Worm (Caenorhabditis elegans) whole organism, L2 larva: ENCODE data around the gene dhs-22.

Source experiments
- C34F6.9 ChIP-seq: fragments of 150-350 bp; optimal IDR thresholded peaks from 2 replicates; lab custom pipeline; 2014; ENCODE audit warnings: missing biosample characterization, missing genetic modification characterization
- R02D3.7 ChIP-seq: fragments of 150-350 bp; optimal IDR thresholded peaks from 2 replicates; lab custom pipeline; 2014; ENCODE audit warnings: missing biosample characterization, missing genetic modification characterization
- ZK546.5 ChIP-seq: sonication (generic microtip); optimal IDR thresholded peaks from 2 replicates; lab custom pipeline; 2017; ENCODE audit warnings: missing biosample characterization, missing genetic modification characterization
- alr-1 ChIP-seq: fragments of 150-350 bp; optimal IDR thresholded peaks from 2 replicates; lab custom pipeline; 2014; ENCODE audit warnings: missing biosample characterization, missing genetic modification characterization
- ama-1 ChIP-seq: fragments of 150-350 bp; optimal IDR thresholded peaks from 2 replicates; lab custom pipeline; 2018; ENCODE audit warnings: inconsistent platforms
- blmp-1 ChIP-seq: sonication (generic microtip); optimal IDR thresholded peaks from 2 replicates; lab custom pipeline; 2017; ENCODE audit warnings: missing genetic modification characterization, mild to moderate bottlenecking, missing compliant biosample characterization, antibody characterized with exemption, moderate library complexity; ENCODE audit not compliant: insufficient read depth
- ceh-16 ChIP-seq: fragments of 150-350 bp; optimal IDR thresholded peaks from 2 replicates; lab custom pipeline; 2014; ENCODE audit warnings: missing biosample characterization, missing genetic modification characterization
- crh-2 ChIP-seq: sonication (generic microtip); optimal IDR thresholded peaks from 2 replicates; lab custom pipeline; 2017; ENCODE audit warnings: missing biosample characterization, missing genetic modification characterization
- dmd-4 ChIP-seq: sonication (generic microtip); optimal IDR thresholded peaks from 2 replicates; lab custom pipeline; 2017; ENCODE audit warnings: missing biosample characterization, missing genetic modification characterization
- egl-27 ChIP-seq: sonication (generic microtip); optimal IDR thresholded peaks from 3 replicates; lab custom pipeline; 2017; ENCODE audit warnings: missing biosample characterization, missing genetic modification reagents, missing genetic modification characterization
- elt-1 ChIP-seq: fragments of 150-350 bp; optimal IDR thresholded peaks from 2 replicates; lab custom pipeline; 2014; ENCODE audit warnings: missing biosample characterization, missing genetic modification characterization
- elt-3 ChIP-seq: sonication (generic microtip); optimal IDR thresholded peaks from 2 replicates; lab custom pipeline; 2017; ENCODE audit warnings: missing biosample characterization, missing genetic modification characterization
- fos-1 ChIP-seq: fragments of 150-350 bp; optimal IDR thresholded peaks from 2 replicates; lab custom pipeline; 2014; ENCODE audit warnings: missing biosample characterization, missing genetic modification characterization
- gmeb-1 ChIP-seq: fragments of 150-350 bp; optimal IDR thresholded peaks from 2 replicates; lab custom pipeline; 2014; ENCODE audit warnings: missing biosample characterization, missing genetic modification characterization
- lin-13 ChIP-seq: fragments of 150-350 bp; optimal IDR thresholded peaks from 2 replicates; lab custom pipeline; 2014; ENCODE audit warnings: missing biosample characterization, missing genetic modification reagents, missing genetic modification characterization
- lin-39 ChIP-seq: fragments of 150-350 bp; optimal IDR thresholded peaks from 2 replicates; lab custom pipeline; 2014; ENCODE audit warnings: missing biosample characterization, missing genetic modification reagents, missing genetic modification characterization
- lsy-2 ChIP-seq, 2 experiments: fragments of 150-350 bp in 1 of 2; sonication (generic microtip) in 1 of 2; optimal IDR thresholded peaks; 2 replicates each; lab custom pipeline; 2014 to 2017; ENCODE audit warnings: missing biosample characterization in 2 of 2, missing genetic modification characterization in 2 of 2
- mbf-1 ChIP-seq: sonication (generic microtip); optimal IDR thresholded peaks from 2 replicates; lab custom pipeline; 2017; ENCODE audit warnings: missing biosample characterization, missing genetic modification characterization
- mdl-1 ChIP-seq, 2 experiments: fragments of 150-350 bp in 1 of 2; sonication (generic microtip) in 1 of 2; optimal IDR thresholded peaks; 2 replicates each; lab custom pipeline; 2017; ENCODE audit warnings: missing biosample characterization in 2 of 2, missing genetic modification characterization in 2 of 2
- nhr-10 ChIP-seq: sonication (generic microtip); optimal IDR thresholded peaks from 2 replicates; lab custom pipeline; 2017; ENCODE audit warnings: missing biosample characterization, missing genetic modification characterization
- nhr-12 ChIP-seq: fragments of 150-350 bp; optimal IDR thresholded peaks from 2 replicates; lab custom pipeline; 2014; ENCODE audit warnings: missing biosample characterization, missing genetic modification characterization
- nhr-21 ChIP-seq: fragments of 150-350 bp; optimal IDR thresholded peaks from 2 replicates; lab custom pipeline; 2014; ENCODE audit warnings: missing biosample characterization, missing genetic modification characterization
- nhr-23 ChIP-seq: fragments of 150-350 bp; optimal IDR thresholded peaks from 2 replicates; lab custom pipeline; 2014; ENCODE audit warnings: missing biosample characterization, missing genetic modification reagents, missing genetic modification characterization
- nhr-237 ChIP-seq: fragments of 150-350 bp; optimal IDR thresholded peaks from 2 replicates; lab custom pipeline; 2014; ENCODE audit warnings: missing biosample characterization, missing genetic modification characterization
- nhr-25 ChIP-seq: fragments of 150-350 bp; sonication (generic microtip); optimal IDR thresholded peaks from 3 replicates; lab custom pipeline; 2014; ENCODE audit warnings: missing biosample characterization, missing genetic modification characterization
- nhr-6 ChIP-seq: fragments of 150-350 bp; optimal IDR thresholded peaks from 2 replicates; lab custom pipeline; 2014; ENCODE audit warnings: missing biosample characterization, missing genetic modification characterization
- peb-1 ChIP-seq: fragments of 150-350 bp; optimal IDR thresholded peaks from 2 replicates; lab custom pipeline; 2014; ENCODE audit warnings: missing biosample characterization, missing genetic modification characterization
- sem-4 ChIP-seq: fragments of 150-350 bp; optimal IDR thresholded peaks from 2 replicates; lab custom pipeline; 2014; ENCODE audit warnings: missing biosample characterization, missing genetic modification reagents, missing genetic modification characterization
- skn-1 ChIP-seq: sonication (generic microtip); optimal IDR thresholded peaks from 2 replicates; lab custom pipeline; 2017; ENCODE audit warnings: missing biosample characterization, missing genetic modification characterization
- sma-3 ChIP-seq: sonication (generic microtip); optimal IDR thresholded peaks from 2 replicates; lab custom pipeline; 2016; ENCODE audit warnings: missing genetic modification reagents, missing genetic modification characterization, missing compliant biosample characterization
- snpc-4 ChIP-seq: fragments of 150-350 bp; optimal IDR thresholded peaks from 2 replicates; lab custom pipeline; 2014; ENCODE audit warnings: missing biosample characterization, missing genetic modification characterization
- unc-39 ChIP-seq: fragments of 150-350 bp; optimal IDR thresholded peaks from 2 replicates; lab custom pipeline; 2014; ENCODE audit warnings: missing biosample characterization, missing genetic modification characterization
- unc-55 ChIP-seq: fragments of 150-350 bp; sonication (generic microtip); optimal IDR thresholded peaks from 3 replicates; lab custom pipeline; 2014; ENCODE audit warnings: missing biosample characterization, missing genetic modification reagents, missing genetic modification characterization
- unc-62 ChIP-seq: fragments of 150-350 bp; optimal IDR thresholded peaks from 2 replicates; lab custom pipeline; 2014; ENCODE audit warnings: missing biosample characterization, missing genetic modification reagents, missing genetic modification characterization
- zag-1 ChIP-seq: fragments of 150-350 bp; optimal IDR thresholded peaks from 2 replicates; lab custom pipeline; 2014; ENCODE audit warnings: missing biosample characterization, missing genetic modification characterization
- ztf-1 ChIP-seq: fragments of 200-800 bp; sonication (Bioruptor generic); conservative IDR thresholded peaks from 2 replicates; pipeline ENCODE4 v1.3.6; 2022; ENCODE audit warnings: missing genetic modification characterization, missing compliant biosample characterization
- ztf-11 ChIP-seq: sonication (generic microtip); optimal IDR thresholded peaks from 2 replicates; lab custom pipeline; 2017; ENCODE audit warnings: missing biosample characterization, missing genetic modification characterization
- ztf-4 ChIP-seq: fragments of 150-350 bp; optimal IDR thresholded peaks from 2 replicates; lab custom pipeline; 2014; ENCODE audit warnings: missing biosample characterization, missing genetic modification characterization

The dhs-22 gene

DNA sequence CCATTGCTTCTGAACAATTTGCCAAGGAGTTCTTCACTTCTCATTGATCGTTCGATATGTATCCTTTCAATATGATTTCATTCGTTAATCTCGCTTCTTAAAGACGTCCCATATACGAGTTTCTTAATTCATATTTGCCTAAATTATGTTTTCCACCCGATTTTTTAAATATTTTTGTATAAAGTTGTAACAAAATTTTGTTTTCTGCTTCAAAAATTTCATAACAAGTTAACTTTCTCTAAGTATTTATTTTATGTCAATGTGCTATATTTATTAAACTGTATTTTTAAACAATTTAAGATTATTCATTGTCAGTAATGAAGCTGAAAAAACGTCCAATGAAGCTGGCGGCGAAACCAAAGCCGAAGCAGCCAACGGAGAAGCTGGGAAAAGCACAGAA, 28.2 kb upstream of the dhs-22 start, which contains the start of gene F23B12.7:
Gene F23B12.7 (plus strand): TSS at position 301 of the 400 bp plus-strand sequence.
- TF ChIP-seq ztf-4 = no peak
- TF ChIP-seq C34F6.9 (tag; lab: Kevin White, UChicago) = no peak
- no peak for TF ChIP-seq ceh-16
- no peak for TF ChIP-seq nhr-23 (tag; lab: Kevin White, UChicago)
- TF ChIP-seq crh-2 = no peak
- TF ChIP-seq ama-1 = no peak
- TF ChIP-seq mbf-1 (tag; lab: Kevin White, UChicago) = no peak
- TF ChIP-seq elt-1 = no peak
- TF ChIP-seq dmd-4 (tag; lab: Kevin White, UChicago) = no peak
- no peak for TF ChIP-seq snpc-4 (tag; lab: Kevin White, UChicago)
- no peak for TF ChIP-seq lsy-2 (tag; optimal IDR thresholded peaks at IDR 0.05; lab: Kevin White, UChicago)
- no peak for TF ChIP-seq gmeb-1 (tag; lab: Kevin White, UChicago)
- no peak for TF ChIP-seq nhr-25 (tag; lab: Kevin White, UChicago)
- TF ChIP-seq nhr-12 (tag; lab: Kevin White, UChicago) = no peak
- TF ChIP-seq ZK546.5 (tag; lab: Kevin White, UChicago) = no peak
- TF ChIP-seq unc-62 = no peak
- TF ChIP-seq lin-39 = no peak
- TF ChIP-seq blmp-1 (tag; lab: Kevin White, UChicago) = no peak
- no peak for TF ChIP-seq skn-1 (tag; lab: Kevin White, UChicago)
- no peak for TF ChIP-seq R02D3.7
- TF ChIP-seq, all 48 proteins: peak for 0

DNA sequence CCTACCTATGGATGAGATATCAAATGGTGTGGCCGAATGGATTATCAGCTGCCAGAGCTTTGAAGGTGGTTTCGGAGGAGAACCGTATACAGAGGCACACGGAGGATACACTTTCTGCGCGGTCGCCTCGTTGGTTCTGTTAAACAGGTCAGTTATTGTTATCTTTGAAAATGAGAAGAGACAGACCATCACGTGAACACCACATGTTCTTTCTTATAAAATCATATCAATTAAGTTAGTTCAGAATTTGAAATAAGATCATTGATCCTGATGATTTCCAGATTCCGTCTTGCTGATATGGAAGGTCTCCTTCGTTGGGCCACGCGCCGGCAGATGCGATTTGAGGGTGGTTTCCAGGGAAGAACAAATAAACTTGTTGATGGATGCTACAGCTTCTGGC, 27.4 kb upstream of the dhs-22 start:
- TF ChIP-seq nhr-21 (tag; lab: Kevin White, UChicago) (peak; percentile 35), unc-62 (no peak), C34F6.9 (tag; lab: Kevin White, UChicago) (no peak)

DNA sequence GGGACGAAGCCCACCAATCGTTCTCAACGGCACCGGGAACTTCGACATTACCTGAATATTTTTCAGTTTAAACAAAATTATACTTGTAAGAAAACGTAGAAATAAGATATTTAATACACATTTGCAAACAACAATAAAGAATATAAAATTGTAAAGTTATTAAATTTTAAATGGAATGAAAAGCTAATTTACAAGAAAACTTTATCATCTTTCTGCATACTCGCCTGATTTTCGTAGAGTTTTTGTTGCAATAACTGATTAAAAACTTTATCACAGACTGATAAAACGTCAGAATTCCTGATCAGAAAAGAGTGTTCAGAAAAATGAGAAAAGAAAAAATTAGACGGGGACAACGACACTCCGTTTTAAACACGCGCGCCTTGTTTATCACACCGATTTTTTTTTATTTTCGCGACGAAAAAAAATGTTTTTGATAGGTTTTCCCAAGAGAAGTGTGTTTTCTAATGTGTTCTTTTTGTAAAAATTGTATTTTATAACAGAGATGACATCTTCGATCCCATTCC, 26.1 kb upstream of the dhs-22 start, which contains the start of the genes dlat-1 and fntb-1:
Gene dlat-1 (minus strand): TSS at position 51 of the 524 bp plus-strand sequence.
Gene fntb-1 (plus strand): TSS at position 412 of the 524 bp plus-strand sequence.
- TF ChIP-seq fos-1 (tag; lab: Kevin White, UChicago) (peak; percentile 80), crh-2 (peak; percentile 8), unc-55 (GFP tag; lab: Kevin White, UChicago) (peak; percentile 9), R02D3.7 (no peak), gmeb-1 (tag; lab: Kevin White, UChicago) (peak; percentile 10)

DNA sequence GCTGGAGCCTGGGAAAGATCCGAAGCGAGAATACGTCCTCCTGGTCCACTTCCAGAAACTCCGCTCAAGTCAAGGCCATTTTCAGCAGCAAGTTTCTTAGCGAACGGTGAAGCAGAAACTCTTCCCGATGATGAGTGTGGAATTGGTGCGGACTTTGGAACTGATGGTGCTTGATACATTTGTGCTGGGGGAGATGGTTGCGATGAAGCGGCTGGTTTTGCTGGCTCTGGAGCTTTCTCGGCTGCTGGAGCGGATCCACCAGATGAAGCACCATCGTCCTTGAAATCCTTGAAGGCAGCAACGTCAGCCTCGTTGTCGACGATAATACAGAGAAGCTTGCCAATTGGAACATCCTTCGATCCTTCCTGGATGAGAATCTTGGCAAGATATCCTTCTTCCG, 25.2 kb upstream of the dhs-22 start:
- no peak for TF ChIP-seq lsy-2 (tag; optimal IDR thresholded peaks at IDR 0.05; lab: Kevin White, UChicago)
- no peak for TF ChIP-seq lin-13 (GFP tag; lab: Kevin White, UChicago)
- TF ChIP-seq R02D3.7 = no peak
- TF ChIP-seq nhr-25 (tag; lab: Kevin White, UChicago) = no peak
- no peak for TF ChIP-seq nhr-6 (tag; lab: Kevin White, UChicago)
- TF ChIP-seq unc-39 = no peak
- no peak for TF ChIP-seq mdl-1 (tag; optimal IDR thresholded peaks at IDR 0.05; lab: Kevin White, UChicago)
- TF ChIP-seq egl-27 = no peak
- TF ChIP-seq C34F6.9 (tag; lab: Kevin White, UChicago) = no peak
- no peak for TF ChIP-seq fos-1 (tag; lab: Kevin White, UChicago)
- no peak for TF ChIP-seq sem-4 (tag; lab: Kevin White, UChicago)
- TF ChIP-seq ztf-1 = no peak
- no peak for TF ChIP-seq ztf-11 (tag; lab: Kevin White, UChicago)
- TF ChIP-seq snpc-4 (tag; lab: Kevin White, UChicago) = no peak
- no peak for TF ChIP-seq unc-62
- TF ChIP-seq ama-1 = no peak
- TF ChIP-seq nhr-10 = no peak

DNA sequence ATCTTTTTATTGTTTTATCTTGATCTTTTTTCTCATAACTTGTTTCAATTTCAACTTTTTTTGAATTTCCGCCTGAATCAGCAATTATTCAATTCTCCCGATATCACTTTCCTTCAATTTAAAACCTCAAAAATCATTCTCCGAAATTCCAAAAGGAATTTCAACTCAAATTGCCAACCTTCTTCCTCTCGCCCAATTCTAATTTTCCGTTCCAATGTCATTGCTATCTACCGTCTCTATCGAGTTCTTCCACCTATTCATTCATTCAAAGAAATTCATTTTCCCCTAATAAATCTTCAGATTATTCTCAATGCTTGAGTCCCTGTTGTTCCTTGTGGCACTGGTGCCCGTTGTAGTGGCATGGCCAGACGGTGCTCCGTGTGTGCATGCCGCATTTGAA, 19.6 kb upstream of the dhs-22 start, which contains the start of gene F23B12.4:
Gene F23B12.4 (plus strand): TSS at position 301 of the 400 bp plus-strand sequence.
- TF ChIP-seq sem-4 (tag; lab: Kevin White, UChicago) = no peak
- no peak for TF ChIP-seq zag-1 (tag; lab: Kevin White, UChicago)
- no peak for TF ChIP-seq lsy-2 (tag; optimal IDR thresholded peaks at IDR 0.05; lab: Kevin White, UChicago)
- TF ChIP-seq egl-27 = no peak
- TF ChIP-seq elt-3 = no peak
- TF ChIP-seq nhr-21 (tag; lab: Kevin White, UChicago) = no peak
- TF ChIP-seq peb-1 (tag; lab: Kevin White, UChicago) = no peak
- TF ChIP-seq alr-1 (tag; lab: Kevin White, UChicago) = no peak
- TF ChIP-seq sma-3 (GFP tag; lab: Kevin White, UChicago) = no peak
- TF ChIP-seq elt-1 = no peak
- no peak for TF ChIP-seq R02D3.7
- TF ChIP-seq nhr-237 (tag; lab: Kevin White, UChicago) = no peak
- TF ChIP-seq, all 48 proteins: peak for 0
